Fruit fly (Drosophila melanogaster) whole organism, adult: ENCODE measurements around the gene CG32119.

Source experiments
- CG11617 ChIP-seq: fragments of 200-800 bp; sonication (Bioruptor generic); optimal IDR thresholded peaks from 2 replicates; lab custom pipeline; 2017; ENCODE audit warnings: mild to moderate bottlenecking, missing biosample characterization, missing genetic modification reagents, missing genetic modification characterization
- CG12768 ChIP-seq: fragments of 200-800 bp; sonication (Bioruptor generic); optimal IDR thresholded peaks from 2 replicates; lab custom pipeline; 2017; ENCODE audit warnings: missing biosample characterization, missing genetic modification characterization, mild to moderate bottlenecking, moderate library complexity, missing genetic modification reagents
- CG14711 ChIP-seq: fragments of 200-800 bp; sonication (Bioruptor generic); optimal IDR thresholded peaks from 2 replicates; lab custom pipeline; 2018; ENCODE audit warnings: missing biosample characterization, mild to moderate bottlenecking, missing genetic modification characterization, moderate library complexity
- CG1620 ChIP-seq: fragments of 200-800 bp; sonication (Bioruptor generic); optimal IDR thresholded peaks from 2 replicates; lab custom pipeline; 2016; ENCODE audit warnings: missing biosample characterization, missing genetic modification characterization
- CG33017 ChIP-seq: fragments of 200-800 bp; sonication (Bioruptor generic); optimal IDR thresholded peaks from 2 replicates; lab custom pipeline; 2018; ENCODE audit warnings: missing biosample characterization, mild to moderate bottlenecking, missing genetic modification characterization, moderate library complexity
- CG5204 ChIP-seq: fragments of 200-800 bp; sonication (Bioruptor generic); optimal IDR thresholded peaks from 2 replicates; lab custom pipeline; 2016; ENCODE audit warnings: missing biosample characterization, missing genetic modification characterization
- CG7045 ChIP-seq: fragments of 200-800 bp; sonication (Bioruptor generic); optimal IDR thresholded peaks from 2 replicates; lab custom pipeline; 2017; ENCODE audit warnings: missing biosample characterization, mild to moderate bottlenecking, missing genetic modification characterization
- CG7101 ChIP-seq: fragments of 200-800 bp; sonication (Bioruptor generic); optimal IDR thresholded peaks from 2 replicates; lab custom pipeline; 2018; ENCODE audit warnings: missing biosample characterization, mild to moderate bottlenecking, missing genetic modification characterization, moderate library complexity
- Clk ChIP-seq: fragments of 200-800 bp; sonication (Bioruptor generic); optimal IDR thresholded peaks from 2 replicates; lab custom pipeline; 2017; ENCODE audit warnings: missing biosample characterization, missing genetic modification characterization
- Crg-1 ChIP-seq: fragments of 200-800 bp; sonication (Bioruptor generic); optimal IDR thresholded peaks from 2 replicates; lab custom pipeline; 2016; ENCODE audit warnings: missing biosample characterization, missing genetic modification characterization
- Hr96 ChIP-seq: fragments of 200-800 bp; sonication (Bioruptor generic); optimal IDR thresholded peaks from 2 replicates; lab custom pipeline; 2016; ENCODE audit warnings: missing biosample characterization, missing genetic modification characterization
- Mnt ChIP-seq: fragments of 200-800 bp; sonication (Bioruptor generic); optimal IDR thresholded peaks from 2 replicates; lab custom pipeline; 2016; ENCODE audit warnings: missing biosample characterization, mild to moderate bottlenecking, missing genetic modification characterization
- bab1 ChIP-seq: fragments of 200-800 bp; sonication (Bioruptor generic); optimal IDR thresholded peaks from 3 replicates; lab custom pipeline; 2019; ENCODE audit warnings: missing biosample characterization, mild to moderate bottlenecking, missing genetic modification characterization, moderate library complexity
- cic ChIP-seq: fragments of 200-800 bp; sonication (Bioruptor generic); optimal IDR thresholded peaks from 2 replicates; lab custom pipeline; 2017; ENCODE audit warnings: missing biosample characterization, mild to moderate bottlenecking, missing genetic modification characterization, moderate library complexity
- cnc ChIP-seq, 2 experiments: fragments of >200 bp; optimal IDR thresholded peaks; 2 replicates each; lab custom pipeline; 2017
- kay ChIP-seq: fragments of 200-800 bp; sonication (Bioruptor generic); peaks from one replicate; lab custom pipeline; 2016; ENCODE audit warnings: missing biosample characterization, missing genetic modification characterization, borderline replicate concordance
- ovo ChIP-seq: fragments of 200-800 bp; sonication (Bioruptor generic); optimal IDR thresholded peaks from 2 replicates; lab custom pipeline; 2016; ENCODE audit warnings: missing biosample characterization, missing genetic modification characterization
- pad ChIP-seq: fragments of 200-800 bp; sonication (Bioruptor generic); optimal IDR thresholded peaks from 3 replicates; lab custom pipeline; 2017; ENCODE audit warnings: missing biosample characterization, missing genetic modification characterization, mild to moderate bottlenecking, moderate library complexity, missing genetic modification reagents
- tj ChIP-seq: fragments of 200-800 bp; sonication (Bioruptor generic); optimal IDR thresholded peaks from 3 replicates; lab custom pipeline; 2017; ENCODE audit warnings: missing biosample characterization, mild to moderate bottlenecking, missing genetic modification characterization, moderate library complexity
- toe ChIP-seq: fragments of 200-800 bp; sonication (Bioruptor generic); optimal IDR thresholded peaks from 2 replicates; lab custom pipeline; 2016; ENCODE audit warnings: missing biosample characterization, missing genetic modification characterization

Gene CG32119

DNA sequence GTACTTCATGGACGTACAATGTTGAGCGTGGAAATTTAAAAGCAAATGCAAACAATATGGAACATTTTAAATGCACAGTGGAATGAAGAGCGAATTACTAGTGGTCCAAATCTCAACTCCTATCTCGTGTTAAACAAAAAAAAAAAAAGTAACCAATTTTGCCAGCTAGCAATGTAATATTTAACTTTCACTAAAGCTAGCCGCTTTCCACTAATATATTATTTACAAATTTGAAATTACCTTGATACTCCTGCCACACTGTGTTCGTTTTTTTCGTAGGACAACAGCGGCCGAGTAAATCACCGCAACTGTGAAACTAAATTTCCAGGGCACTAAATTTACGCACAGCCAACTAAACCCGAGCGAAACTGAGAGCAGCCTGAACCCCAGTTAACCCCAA, 19.4 kb upstream of the CG32119 start:
- TF ChIP-seq CG1620 (GFP tag; lab: Kevin White, UChicago) (no peak), tj (GFP tag; lab: Kevin White, UChicago) (no peak), cnc (optimal IDR thresholded peaks at IDR 0.05; lab: Kevin White, UChicago) (no peak), Mnt (no peak)

DNA sequence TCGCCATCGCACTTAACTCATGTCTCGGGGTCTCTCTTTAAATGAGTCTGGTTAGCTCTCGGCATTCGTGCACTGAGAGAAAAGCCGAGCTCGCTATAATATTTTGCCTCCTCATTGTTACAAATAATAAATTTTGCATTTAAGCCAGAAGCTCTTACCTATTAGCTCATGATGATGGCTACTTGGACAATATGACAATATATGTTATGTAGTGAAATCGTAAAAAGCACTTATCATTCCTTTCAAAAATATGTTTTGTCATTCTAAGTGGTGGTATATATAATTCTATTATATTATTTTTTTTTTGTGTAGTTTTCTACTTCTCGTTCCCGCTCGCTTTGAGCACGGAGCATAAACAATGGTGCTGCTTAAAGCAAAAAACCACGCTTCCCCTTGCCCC, 18.8 kb upstream of the CG32119 start:
- TF ChIP-seq pad (GFP tag; lab: Kevin White, UChicago), result no peak
- peak; percentile 21 for TF ChIP-seq bab1 (GFP tag; lab: Kevin White, UChicago)

DNA sequence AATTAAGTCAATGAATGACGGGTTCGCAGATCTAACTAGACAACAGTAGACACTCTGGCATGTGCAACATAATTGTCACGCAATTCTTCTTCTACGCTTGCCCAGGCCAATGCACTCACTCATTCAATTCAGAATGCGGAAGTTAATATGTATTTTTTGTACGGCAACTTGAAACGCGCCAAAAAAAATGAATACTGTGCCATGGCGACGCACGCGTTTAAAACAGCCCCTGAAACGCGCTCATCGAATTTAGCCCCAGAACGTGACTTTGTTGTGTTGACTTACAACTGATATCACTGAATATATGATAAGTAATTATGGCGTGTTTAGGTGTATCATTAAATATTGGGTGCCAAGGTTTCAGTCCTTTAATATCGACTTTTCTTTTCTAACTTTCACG, 17.6 kb upstream of the CG32119 start:
- TF ChIP-seq bab1 (GFP tag; lab: Kevin White, UChicago) (no peak), Mnt (no peak), ovo (GFP tag; lab: Kevin White, UChicago) (no peak), CG33017 (tag; lab: Kevin White, UChicago) (no peak), Clk (GFP tag; lab: Kevin White, UChicago) (no peak), cnc (optimal IDR thresholded peaks at IDR 0.05; lab: Kevin White, UChicago) (no peak), CG5204 (GFP tag; lab: Kevin White, UChicago) (no peak), pad (GFP tag; lab: Kevin White, UChicago) (no peak)

DNA sequence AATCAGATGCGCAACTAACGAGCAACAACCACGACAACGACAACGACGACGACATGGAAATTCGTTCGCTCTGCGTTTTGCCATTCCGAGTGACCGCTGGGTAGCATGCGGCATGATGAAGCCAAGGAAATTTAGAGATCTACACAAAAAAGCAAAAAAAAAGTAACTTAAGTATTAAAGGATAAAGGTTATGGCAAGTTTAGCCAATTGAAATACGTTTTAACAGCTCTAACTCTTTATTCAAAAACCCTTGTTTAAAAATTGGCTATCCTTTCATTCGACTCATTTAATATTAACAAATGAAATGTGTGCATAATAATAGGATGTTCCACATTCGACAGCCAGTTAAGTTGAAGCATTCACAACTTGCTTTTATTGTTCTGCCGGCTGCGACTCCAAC, 15.3 kb upstream of the CG32119 start:
- TF ChIP-seq CG7045 (GFP tag; lab: Kevin White, UChicago) (no peak), bab1 (GFP tag; lab: Kevin White, UChicago) (no peak), CG7101 (no peak), ovo (GFP tag; lab: Kevin White, UChicago) (no peak), cnc (optimal IDR thresholded peaks at IDR 0.05; lab: Kevin White, UChicago) (no peak), pad (GFP tag; lab: Kevin White, UChicago) (no peak), CG33017 (tag; lab: Kevin White, UChicago) (no peak), Clk (GFP tag; lab: Kevin White, UChicago) (no peak), Hr96 (GFP tag; lab: Kevin White, UChicago) (no peak), Mnt (no peak), cic (GFP tag; lab: Kevin White, UChicago) (no peak), CG5204 (GFP tag; lab: Kevin White, UChicago) (no peak), CG12768 (no peak), CG1620 (GFP tag; lab: Kevin White, UChicago) (no peak), CG14711 (no peak), kay (GFP tag; lab: Kevin White, UChicago) (no peak), CG11617 (GFP tag; lab: Kevin White, UChicago) (no peak), Crg-1 (no peak), toe (no peak), tj (GFP tag; lab: Kevin White, UChicago) (no peak)

DNA sequence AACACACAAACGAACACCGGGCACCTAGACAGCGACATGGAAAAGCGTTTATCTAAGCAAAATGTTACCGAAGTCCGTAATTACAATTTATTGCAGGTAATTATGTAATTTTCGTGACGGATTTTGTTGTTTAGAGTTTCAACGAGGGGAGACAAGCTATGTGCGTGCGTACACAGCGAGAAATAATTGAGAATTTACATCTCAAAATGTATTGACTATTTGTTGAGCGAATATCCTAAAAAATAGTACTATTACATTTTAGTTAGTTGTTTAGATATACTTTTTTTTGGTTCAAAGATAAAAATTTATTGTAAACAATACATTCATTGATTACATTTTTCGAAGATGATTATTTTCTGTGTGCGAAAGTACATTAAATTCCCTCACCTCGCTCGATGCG, 13.7 kb upstream of the CG32119 start:
- TF ChIP-seq cnc (optimal IDR thresholded peaks at IDR 0.05; lab: Kevin White, UChicago), result no peak
- peak; percentile 23 for TF ChIP-seq tj (GFP tag; lab: Kevin White, UChicago)

DNA sequence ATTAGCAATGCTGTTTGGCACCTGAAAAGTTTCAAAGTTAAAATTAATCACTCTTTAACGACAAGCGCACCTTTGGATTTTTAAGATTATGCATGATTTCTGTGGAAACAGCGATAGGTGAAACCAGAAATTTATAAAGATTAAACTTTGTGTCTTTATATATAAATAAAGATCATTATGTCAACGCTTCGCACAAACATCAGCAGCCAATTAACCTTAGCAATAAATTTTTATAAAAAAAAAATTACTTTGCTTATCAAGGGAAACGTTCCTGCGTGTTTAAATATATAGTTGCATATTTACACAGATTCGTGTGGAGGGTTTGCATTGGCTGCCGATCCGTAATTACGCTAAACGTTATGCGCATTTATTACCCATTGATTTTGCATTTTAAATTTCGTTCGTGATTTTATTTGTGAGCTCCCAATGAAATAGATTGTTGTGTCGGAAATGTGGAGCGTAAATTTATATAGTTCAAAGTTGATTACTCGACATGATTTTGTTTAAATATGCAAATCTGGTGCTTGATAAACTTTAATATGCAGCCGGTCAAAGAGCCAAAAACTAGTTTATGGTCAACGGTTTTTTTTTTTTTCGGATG, 12.3 kb upstream of the CG32119 start:
- peak; percentile 17 for TF ChIP-seq tj (GFP tag; lab: Kevin White, UChicago)
- no peak for TF ChIP-seq Clk (GFP tag; lab: Kevin White, UChicago)

DNA sequence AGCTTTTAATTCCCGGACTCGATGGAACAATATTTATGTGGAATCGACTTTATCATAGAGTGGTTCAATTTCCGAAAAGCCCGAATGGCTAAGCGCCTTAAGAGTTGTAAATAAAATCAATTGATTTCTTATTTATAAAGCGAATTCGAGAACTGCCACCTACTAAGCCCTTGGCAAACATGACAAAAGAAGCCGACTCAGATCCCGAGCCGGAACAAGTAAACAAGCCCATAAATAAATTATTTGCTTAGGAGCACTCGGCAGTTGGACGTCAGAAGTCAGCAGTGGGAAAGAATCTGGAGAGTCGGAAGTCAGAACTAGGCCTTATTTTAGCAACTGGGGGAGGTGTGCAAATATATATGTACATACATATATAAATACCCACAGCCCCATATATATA, 11.1 kb upstream of the CG32119 start:
- no peak for TF ChIP-seq bab1 (GFP tag; lab: Kevin White, UChicago)
- no peak for TF ChIP-seq toe
- no peak for TF ChIP-seq CG14711
- no peak for TF ChIP-seq CG33017 (tag; lab: Kevin White, UChicago)
- TF ChIP-seq ovo (GFP tag; lab: Kevin White, UChicago), result no peak
- TF ChIP-seq pad (GFP tag; lab: Kevin White, UChicago), result no peak
- no peak for TF ChIP-seq cnc (optimal IDR thresholded peaks at IDR 0.05; lab: Kevin White, UChicago)
- no peak for TF ChIP-seq CG1620 (GFP tag; lab: Kevin White, UChicago)

DNA sequence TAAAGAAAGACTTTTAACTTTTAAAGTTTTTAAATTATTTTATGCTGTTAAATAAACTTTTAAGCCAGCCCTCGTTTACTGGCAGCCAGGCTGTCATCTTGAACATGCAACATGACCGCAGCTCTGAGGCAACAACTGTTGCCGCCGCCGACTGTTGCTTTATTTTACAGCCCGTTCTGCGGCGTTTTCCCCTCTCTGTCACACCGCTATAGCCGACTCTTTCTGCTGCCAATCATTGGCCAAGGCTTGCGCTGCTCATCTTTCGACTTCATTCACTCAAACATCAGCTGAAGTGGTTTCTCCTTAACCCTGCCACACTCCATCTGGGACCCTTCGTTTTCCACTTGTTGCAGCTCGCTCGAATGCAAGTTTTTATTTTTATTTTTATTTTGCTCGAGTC, 7.7 kb upstream of the CG32119 start:
- TF ChIP-seq CG7101 (no peak), cic (GFP tag; lab: Kevin White, UChicago) (no peak), CG14711 (no peak), CG7045 (GFP tag; lab: Kevin White, UChicago) (no peak), toe (no peak), bab1 (GFP tag; lab: Kevin White, UChicago) (no peak), CG1620 (GFP tag; lab: Kevin White, UChicago) (no peak), pad (GFP tag; lab: Kevin White, UChicago) (no peak), ovo (GFP tag; lab: Kevin White, UChicago) (no peak), Mnt (no peak), tj (GFP tag; lab: Kevin White, UChicago) (no peak), CG12768 (no peak), Crg-1 (no peak), CG33017 (tag; lab: Kevin White, UChicago) (no peak), cnc (optimal IDR thresholded peaks at IDR 0.05; lab: Kevin White, UChicago) (no peak)
